Worm (Caenorhabditis elegans) whole organism, early embryonic: ENCODE results near the gene dsl-1.

Source experiments
- F13C5.2 ChIP-seq: sonication (generic microtip); optimal IDR thresholded peaks from 2 replicates; lab custom pipeline; 2017; ENCODE audit warnings: mild to moderate bottlenecking, missing genetic modification characterization, inconsistent platforms, missing compliant biosample characterization
- ama-1 ChIP-seq: fragments of 150-350 bp; optimal IDR thresholded peaks from 2 replicates; lab custom pipeline; 2014
- ets-7 ChIP-seq: sonication (generic microtip); optimal IDR thresholded peaks from 2 replicates; lab custom pipeline; 2016; ENCODE audit warnings: missing genotype, missing genetic modification characterization, missing compliant biosample characterization
- flt-1 ChIP-seq: fragments of 200-800 bp; sonication (Bioruptor generic); IDR thresholded peaks from 2 replicates; pipeline ENCODE4 v1.3.6; 2022; ENCODE audit warnings: missing genetic modification characterization, missing compliant biosample characterization
- hmbx-1 ChIP-seq: sonication (generic microtip); optimal IDR thresholded peaks from 2 replicates; lab custom pipeline; 2016; ENCODE audit warnings: mild to moderate bottlenecking, missing genetic modification characterization, missing compliant biosample characterization
- pes-1 ChIP-seq: fragments of 200-800 bp; sonication (Bioruptor generic); IDR thresholded peaks from 2 replicates; pipeline ENCODE4 v1.3.6; 2022; ENCODE audit warnings: missing genetic modification reagents, missing genetic modification characterization, missing compliant biosample characterization
- sea-1 ChIP-seq: fragments of 200-800 bp; sonication (Bioruptor generic); conservative IDR thresholded peaks from 2 replicates; pipeline ENCODE4 v1.3.6; 2022; ENCODE audit warnings: missing genetic modification characterization, missing compliant biosample characterization
- tbx-37 ChIP-seq: fragments of 200-800 bp; sonication (Bioruptor generic); conservative IDR thresholded peaks from 2 replicates; pipeline ENCODE4 v1.3.6; 2022; ENCODE audit warnings: missing genetic modification reagents, missing genetic modification characterization, missing compliant biosample characterization
- tra-4 ChIP-seq: sonication (generic microtip); optimal IDR thresholded peaks from 2 replicates; lab custom pipeline; 2017; ENCODE audit warnings: missing genetic modification characterization, missing compliant biosample characterization

- TF ChIP-seq sea-1 (GFP tag; lab: Robert Waterston, UW) (no peak), pes-1 (GFP tag; lab: Robert Waterston, UW) (no peak), tra-4 (no peak), ama-1 (no peak), tbx-37 (no peak), flt-1 (GFP tag; lab: Robert Waterston, UW) (no peak), hmbx-1 (tag; lab: Kevin White, UChicago) (no peak), F13C5.2 (tag; lab: Kevin White, UChicago) (no peak), ets-7 (no peak)
Observed at ce11 chrIV:1239686-1240085, 31.8 kb upstream of the dsl-1 start, which contains the start of gene F38A1.8.
